Worm (Caenorhabditis elegans): ENCODE measurements around the gene arl-3.

- TF ChIP-seq skn-1 (tag; optimal IDR thresholded peaks at IDR 0.05) (no peak), nhr-25 (tag; optimal IDR thresholded peaks at IDR 0.05) (no peak), pha-4 (tag; optimal IDR thresholded peaks at IDR 0.05) (no peak)
Observed at ce11 chrII:14636737-14637136, 30.5 kb downstream of the arl-3 start, which contains the start of gene sre-13.
